Worm (Caenorhabditis elegans) whole organism, late embryonic: ENCODE data around the gene ZK616.8.

Source experiments
- C08G9.2 ChIP-seq: sonication (generic microtip); optimal IDR thresholded peaks from 2 replicates; lab custom pipeline; 2016; ENCODE audit warnings: mild to moderate bottlenecking, missing genetic modification characterization, moderate library complexity, missing compliant biosample characterization
- F13H6.1 ChIP-seq: sonication (generic microtip); optimal IDR thresholded peaks from 2 replicates; lab custom pipeline; 2016; ENCODE audit warnings: missing genetic modification characterization, missing compliant biosample characterization
- K09A11.1 ChIP-seq: sonication (generic microtip); optimal IDR thresholded peaks from 2 replicates; lab custom pipeline; 2017; ENCODE audit warnings: antibody characterized with exemption, mild to moderate bottlenecking, missing genetic modification characterization, missing compliant biosample characterization; ENCODE audit not compliant: insufficient read depth
- Y22D7AL.16 ChIP-seq: sonication (generic microtip); optimal IDR thresholded peaks from 2 replicates; lab custom pipeline; 2016; ENCODE audit warnings: missing genetic modification characterization, missing compliant biosample characterization
- ceh-14 ChIP-seq: sonication (generic microtip); optimal IDR thresholded peaks from 2 replicates; lab custom pipeline; 2016; ENCODE audit warnings: missing genotype, missing genetic modification characterization, missing compliant biosample characterization
- ceh-18 ChIP-seq: sonication (generic microtip); optimal IDR thresholded peaks from 2 replicates; lab custom pipeline; 2016; ENCODE audit warnings: missing genetic modification characterization, missing compliant biosample characterization
- ceh-2 ChIP-seq: sonication (generic microtip); optimal IDR thresholded peaks from 2 replicates; lab custom pipeline; 2016; ENCODE audit warnings: missing genotype, missing genetic modification characterization, missing compliant biosample characterization
- ceh-22 ChIP-seq: sonication (generic microtip); optimal IDR thresholded peaks from 2 replicates; lab custom pipeline; 2017; ENCODE audit warnings: missing biosample characterization, missing genetic modification characterization
- ceh-30 ChIP-seq: fragments of 150-350 bp; optimal IDR thresholded peaks from 2 replicates; lab custom pipeline; 2014; ENCODE audit warnings: missing biosample characterization, missing genetic modification characterization
- ceh-31 ChIP-seq: sonication (generic microtip); optimal IDR thresholded peaks from 2 replicates; lab custom pipeline; 2016; ENCODE audit warnings: missing genetic modification characterization, missing compliant biosample characterization
- ceh-34 ChIP-seq: sonication (generic microtip); optimal IDR thresholded peaks from 2 replicates; lab custom pipeline; 2016; ENCODE audit warnings: mild to moderate bottlenecking, missing genetic modification characterization, missing compliant biosample characterization
- ceh-45 ChIP-seq: fragments of 200-800 bp; sonication (Bioruptor generic); IDR thresholded peaks from 2 replicates; pipeline ENCODE4 v1.3.6; 2022; ENCODE audit warnings: missing genetic modification reagents, missing genetic modification characterization, missing compliant biosample characterization
- elt-4 ChIP-seq: sonication (generic microtip); optimal IDR thresholded peaks from 2 replicates; lab custom pipeline; 2016; ENCODE audit warnings: missing genetic modification characterization, missing compliant biosample characterization
- ets-4 ChIP-seq: sonication (generic microtip); optimal IDR thresholded peaks from 2 replicates; lab custom pipeline; 2016; ENCODE audit warnings: missing genetic modification characterization, missing compliant biosample characterization
- eyg-1 ChIP-seq: sonication (generic microtip); optimal IDR thresholded peaks from 2 replicates; lab custom pipeline; 2016; ENCODE audit warnings: missing genotype, missing genetic modification characterization, missing compliant biosample characterization
- fax-1 ChIP-seq: sonication (generic microtip); optimal IDR thresholded peaks from 2 replicates; lab custom pipeline; 2016; ENCODE audit warnings: missing genotype, missing genetic modification characterization, missing compliant biosample characterization
- hlh-13 ChIP-seq: fragments of 200-800 bp; sonication (Bioruptor generic); optimal IDR thresholded peaks from 2 replicates; lab custom pipeline; 2018; ENCODE audit warnings: mild to moderate bottlenecking, missing genetic modification characterization, missing compliant biosample characterization
- hlh-6 ChIP-seq: sonication (generic microtip); optimal IDR thresholded peaks from 2 replicates; lab custom pipeline; 2016; ENCODE audit warnings: missing genotype, missing genetic modification characterization, missing compliant biosample characterization
- hlh-8 ChIP-seq: sonication (generic microtip); optimal IDR thresholded peaks from 2 replicates; lab custom pipeline; 2016; ENCODE audit warnings: missing genotype, missing genetic modification characterization, missing compliant biosample characterization
- lim-6 ChIP-seq: sonication (generic microtip); optimal IDR thresholded peaks from 2 replicates; lab custom pipeline; 2016; ENCODE audit warnings: missing genetic modification characterization, missing compliant biosample characterization
- madf-2 ChIP-seq: sonication (generic microtip); optimal IDR thresholded peaks from 2 replicates; lab custom pipeline; 2017; ENCODE audit warnings: missing genetic modification characterization, missing compliant biosample characterization
- mec-3 ChIP-seq: sonication (generic microtip); optimal IDR thresholded peaks from 2 replicates; lab custom pipeline; 2016; ENCODE audit warnings: borderline replicate concordance, missing genetic modification characterization, missing compliant biosample characterization
- nfya-1 ChIP-seq: sonication (generic microtip); optimal IDR thresholded peaks from 2 replicates; lab custom pipeline; 2017; ENCODE audit warnings: missing genetic modification characterization, mild to moderate bottlenecking, missing compliant biosample characterization, antibody characterized with exemption, moderate library complexity
- nhr-11 ChIP-seq: fragments of 150-350 bp; optimal IDR thresholded peaks from 2 replicates; lab custom pipeline; 2014; ENCODE audit warnings: missing biosample characterization, missing genetic modification characterization
- pat-9 ChIP-seq: fragments of 200-800 bp; sonication (Bioruptor generic); optimal IDR thresholded peaks from 2 replicates; lab custom pipeline; 2018; ENCODE audit warnings: mild to moderate bottlenecking, missing genetic modification characterization, moderate library complexity, missing compliant biosample characterization
- pax-1 ChIP-seq: fragments of 150-350 bp; optimal IDR thresholded peaks from 2 replicates; lab custom pipeline; 2014; ENCODE audit warnings: missing biosample characterization, missing genetic modification characterization
- pha-2 ChIP-seq: sonication (generic microtip); optimal IDR thresholded peaks from 2 replicates; lab custom pipeline; 2017; ENCODE audit warnings: mild to moderate bottlenecking, missing genetic modification characterization, missing compliant biosample characterization
- pha-4 ChIP-seq: fragments of 150-350 bp; optimal IDR thresholded peaks from 2 replicates; lab custom pipeline; 2018; ENCODE audit warnings: missing biosample characterization, missing genetic modification reagents, missing genetic modification characterization
- ref-2 ChIP-seq: sonication (generic microtip); optimal IDR thresholded peaks from 2 replicates; lab custom pipeline; 2016; ENCODE audit warnings: missing genetic modification characterization, missing compliant biosample characterization
- rnt-1 ChIP-seq: sonication (generic microtip); optimal IDR thresholded peaks from 2 replicates; lab custom pipeline; 2016; ENCODE audit warnings: missing genetic modification characterization, missing compliant biosample characterization
- tbx-2 ChIP-seq: sonication (generic microtip); optimal IDR thresholded peaks from 2 replicates; lab custom pipeline; 2016; ENCODE audit warnings: missing genetic modification characterization, missing compliant biosample characterization
- ttx-3 ChIP-seq: sonication (generic microtip); optimal IDR thresholded peaks from 2 replicates; lab custom pipeline; 2016; ENCODE audit warnings: missing genetic modification reagents, missing genetic modification characterization, missing compliant biosample characterization
- unc-55 ChIP-seq: sonication (generic microtip); optimal IDR thresholded peaks from 2 replicates; lab custom pipeline; 2017; ENCODE audit warnings: missing biosample characterization, missing genetic modification reagents, missing genetic modification characterization

Gene ZK616.8

DNA sequence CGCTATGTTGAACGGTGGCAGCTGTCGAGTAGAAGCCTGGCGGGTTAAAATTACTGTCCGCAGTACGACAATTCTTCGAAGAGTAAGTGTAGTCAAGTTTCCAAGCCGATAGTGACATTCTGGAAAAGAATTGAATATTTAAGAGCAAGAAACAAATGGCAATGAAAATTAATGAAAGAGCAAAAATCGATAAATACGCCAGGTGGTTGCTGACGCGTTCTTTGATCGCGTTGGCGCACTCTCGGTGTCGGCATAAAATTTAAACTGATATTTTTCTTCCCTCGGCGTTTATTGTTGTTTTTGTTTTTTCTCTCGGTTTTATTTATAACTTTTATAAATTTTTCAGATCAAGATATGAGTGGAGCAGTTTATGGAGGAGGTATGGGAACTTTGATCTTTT, 17.3 kb downstream of the ZK616.8 start, which contains the start of the genes perm-3 and swsn-6 (continued):
- TF ChIP-seq tbx-2 (tag; lab: Kevin White, UChicago) (peak; percentile 30), pat-9 (tag; lab: Kevin White, UChicago) (no peak), Y22D7AL.16 (tag; lab: Kevin White, UChicago) (no peak), ceh-30 (tag; lab: Kevin White, UChicago) (peak; percentile 22), ceh-14 (tag; lab: Kevin White, UChicago) (peak; percentile 19), fax-1 (tag; lab: Kevin White, UChicago) (no peak), rnt-1 (tag; lab: Kevin White, UChicago) (no peak), ceh-31 (peak; percentile 30), ttx-3 (tag; lab: Kevin White, UChicago) (no peak), elt-4 (tag; lab: Kevin White, UChicago) (no peak), ets-4 (tag; lab: Kevin White, UChicago) (no peak)

ce11 chrIV:5393566-5393965, 18.4 kb downstream of the ZK616.8 start:
- TF ChIP-seq ceh-22 (tag; lab: Kevin White, UChicago) = no peak
- TF ChIP-seq ceh-34 = no peak
- no peak for TF ChIP-seq rnt-1 (tag; lab: Kevin White, UChicago)
- no peak for TF ChIP-seq ceh-18 (tag; lab: Kevin White, UChicago)
- no peak for TF ChIP-seq unc-55 (GFP tag; lab: Kevin White, UChicago)
- TF ChIP-seq elt-4 (tag; lab: Kevin White, UChicago) = no peak
- TF ChIP-seq ceh-45 (GFP tag; lab: Robert Waterston, UW) = no peak
- TF ChIP-seq mec-3 = no peak
- no peak for TF ChIP-seq pha-2

ce11 chrIV:5391507-5392057, 20.4 kb downstream of the ZK616.8 start, which contains the start of the genes htp-1 and ZK616.5:
htp-1 (minus strand) TSS chrIV:5391557.
ZK616.5 (plus strand) TSS chrIV:5391929.
- TF ChIP-seq ets-4 (tag; lab: Kevin White, UChicago) = no peak
- no peak for TF ChIP-seq hlh-8 (tag; lab: Kevin White, UChicago)
- no peak for TF ChIP-seq lim-6 (tag; lab: Kevin White, UChicago)
- TF ChIP-seq ceh-2 = no peak
- TF ChIP-seq K09A11.1 (tag; lab: Kevin White, UChicago) = no peak
- TF ChIP-seq ceh-22 (tag; lab: Kevin White, UChicago) = no peak
- TF ChIP-seq hlh-6 (tag; lab: Kevin White, UChicago) = no peak
- TF ChIP-seq hlh-13 (GFP tag; lab: Kevin White, UChicago) = no peak
- no peak for TF ChIP-seq ref-2 (tag; lab: Kevin White, UChicago)
- TF ChIP-seq madf-2 (tag; lab: Kevin White, UChicago) = no peak
- no peak for TF ChIP-seq eyg-1
- TF ChIP-seq ceh-14 (tag; lab: Kevin White, UChicago) = no peak
- no peak for TF ChIP-seq nfya-1 (tag; lab: Kevin White, UChicago)
- no peak for TF ChIP-seq pha-2

- TF ChIP-seq nhr-11 (tag; lab: Kevin White, UChicago) (no peak), pha-4 (tag; lab: Kevin White, UChicago) (no peak), C08G9.2 (tag; lab: Kevin White, UChicago) (no peak), F13H6.1 (no peak), ceh-14 (tag; lab: Kevin White, UChicago) (no peak), nfya-1 (tag; lab: Kevin White, UChicago) (no peak), ttx-3 (tag; lab: Kevin White, UChicago) (no peak), hlh-8 (tag; lab: Kevin White, UChicago) (no peak)
- TF ChIP-seq, all 69 proteins: peak for 0
Measured at ce11 chrIV:5389951-5390350, 22.0 kb downstream of the ZK616.8 start.

DNA sequence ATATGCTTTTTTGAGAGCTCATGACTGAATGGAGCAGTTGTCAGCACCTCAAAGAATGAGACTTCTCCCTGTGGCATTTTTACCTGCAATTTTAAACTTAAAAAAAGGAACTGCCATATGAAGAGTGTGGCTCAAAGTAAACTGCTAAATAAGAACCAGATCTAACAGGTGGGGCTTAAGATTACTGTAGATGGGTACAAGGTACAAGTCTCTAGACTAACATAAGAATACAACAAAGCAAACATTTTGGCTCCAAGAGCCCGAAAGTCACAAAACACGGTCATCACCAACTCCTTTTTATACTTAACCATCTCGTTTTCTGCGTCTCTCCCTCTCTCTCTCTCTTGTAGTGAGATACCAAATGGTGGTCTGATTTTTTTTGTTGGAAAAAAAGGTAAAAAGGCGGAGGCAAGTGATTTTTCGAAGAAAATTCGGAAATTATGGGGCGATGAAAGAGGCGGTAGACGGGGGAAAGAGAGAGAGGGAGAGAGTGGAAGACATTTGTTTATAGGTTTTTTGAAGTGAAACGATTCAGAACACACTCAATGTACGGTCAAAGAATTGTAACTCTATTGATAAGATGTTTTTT, 23.4 kb downstream of the ZK616.8 start, which contains the start of gene elo-6:
TSS of gene elo-6 (minus strand) at position 83 of the 589 bp plus-strand sequence.
- TF ChIP-seq pax-1 (tag; lab: Kevin White, UChicago) (peak; percentile 7), eyg-1 (no peak)
